Worm (Caenorhabditis elegans) whole organism, early embryonic: ENCODE results near the gene sup-12.

ENCODE experiments used
- ama-1 ChIP-seq: fragments of 150-350 bp; optimal IDR thresholded peaks from 2 replicates; lab custom pipeline; 2014
- ceh-13 ChIP-seq: fragments of 200-800 bp; sonication (Bioruptor generic); optimal IDR thresholded peaks from 2 replicates; lab custom pipeline; 2018; ENCODE audit warnings: mild to moderate bottlenecking, missing genetic modification characterization, missing compliant biosample characterization
- flt-1 ChIP-seq: fragments of 200-800 bp; sonication (Bioruptor generic); IDR thresholded peaks from 2 replicates; pipeline ENCODE4 v1.3.6; 2022; ENCODE audit warnings: missing genetic modification characterization, missing compliant biosample characterization

ce11 chrX:3949763-3950162, 45.4 kb downstream of the sup-12 start:
- TF ChIP-seq ceh-13 (GFP tag; lab: Kevin White, UChicago): no peak
- TF ChIP-seq flt-1: no peak
- TF ChIP-seq ama-1 (lab: Kevin White, UChicago): no peak
